Worm (Caenorhabditis elegans) whole organism, mixed stage, embryonic: Measurements from ENCODE around the gene him-6.
"Not testable (repeated sequence)": the region's sequence is repeated elsewhere in the genome, so short reads cannot be mapped to it uniquely, and the experiment has no call there.

Experiments
- blmp-1 ChIP-seq: fragments of 150-350 bp; optimal IDR thresholded peaks from 2 replicates; lab custom pipeline; 2014; ENCODE audit warnings: missing biosample characterization, missing genetic modification characterization
- ceh-39 ChIP-seq: fragments of 150-350 bp; optimal IDR thresholded peaks from 2 replicates; lab custom pipeline; 2014; ENCODE audit warnings: missing biosample characterization, missing genetic modification characterization
- ceh-43 ChIP-seq: fragments of 200-800 bp; sonication (Bioruptor generic); optimal IDR thresholded peaks from 2 replicates; lab custom pipeline; 2018; ENCODE audit warnings: mild to moderate bottlenecking, missing genetic modification characterization, moderate library complexity, missing compliant biosample characterization
- ces-1 ChIP-seq: fragments of 150-350 bp; optimal IDR thresholded peaks from 2 replicates; lab custom pipeline; 2014; ENCODE audit warnings: missing biosample characterization, missing genetic modification reagents, missing genetic modification characterization
- cnd-1 ChIP-seq: fragments of 200-800 bp; sonication (Bioruptor generic); optimal IDR thresholded peaks from 2 replicates; lab custom pipeline; 2018; ENCODE audit warnings: mild to moderate bottlenecking, missing genetic modification characterization, missing compliant biosample characterization
- drap-1 ChIP-seq: fragments of 200-800 bp; sonication (Bioruptor generic); optimal IDR thresholded peaks from 3 replicates; lab custom pipeline; 2018; ENCODE audit warnings: mild to moderate bottlenecking, missing genetic modification characterization, missing compliant biosample characterization
- elt-1 ChIP-seq: sonication (generic microtip); optimal IDR thresholded peaks from 2 replicates; lab custom pipeline; 2017; ENCODE audit warnings: missing genetic modification characterization, mild to moderate bottlenecking, missing compliant biosample characterization, antibody characterized with exemption, moderate library complexity, borderline replicate concordance; ENCODE audit not compliant: insufficient read depth
- elt-3 ChIP-seq: fragments of 150-350 bp; optimal IDR thresholded peaks from 2 replicates; lab custom pipeline; 2014; ENCODE audit warnings: missing biosample characterization, missing genetic modification characterization
- ham-2 ChIP-seq: fragments of 200-800 bp; sonication (Bioruptor generic); optimal IDR thresholded peaks from 2 replicates; lab custom pipeline; 2018; ENCODE audit warnings: mild to moderate bottlenecking, missing genetic modification characterization, missing compliant biosample characterization
- hlh-1 ChIP-seq: fragments of 150-350 bp; optimal IDR thresholded peaks from 2 replicates; lab custom pipeline; 2014; ENCODE audit warnings: missing biosample characterization, missing genetic modification reagents, missing genetic modification characterization
- lin-13 ChIP-seq: fragments of 150-350 bp; optimal IDR thresholded peaks from 2 replicates; lab custom pipeline; 2014; ENCODE audit warnings: missing biosample characterization, missing genetic modification characterization
- lin-32 ChIP-seq: fragments of 200-800 bp; sonication (Bioruptor generic); optimal IDR thresholded peaks from 2 replicates; lab custom pipeline; 2018; ENCODE audit warnings: mild to moderate bottlenecking, missing genetic modification characterization, missing compliant biosample characterization
- lsy-2 ChIP-seq: fragments of 150-350 bp; optimal IDR thresholded peaks from 2 replicates; lab custom pipeline; 2014; ENCODE audit warnings: missing biosample characterization, missing genetic modification characterization
- mab-5 ChIP-seq: fragments of 150-350 bp; optimal IDR thresholded peaks from 2 replicates; lab custom pipeline; 2014; ENCODE audit warnings: missing biosample characterization, missing genetic modification characterization
- mls-2 ChIP-seq: sonication (generic microtip); optimal IDR thresholded peaks from 2 replicates; lab custom pipeline; 2016; ENCODE audit warnings: mild to moderate bottlenecking, missing genetic modification characterization, moderate library complexity, missing compliant biosample characterization
- nhr-12 ChIP-seq: fragments of 150-350 bp; optimal IDR thresholded peaks from 2 replicates; lab custom pipeline; 2014; ENCODE audit warnings: missing biosample characterization, missing genetic modification characterization
- nhr-2 ChIP-seq: fragments of 150-350 bp; optimal IDR thresholded peaks from 2 replicates; lab custom pipeline; 2014; ENCODE audit warnings: missing biosample characterization, missing genetic modification characterization
- nhr-237 ChIP-seq: fragments of 150-350 bp; optimal IDR thresholded peaks from 2 replicates; lab custom pipeline; 2014; ENCODE audit warnings: missing biosample characterization, missing genetic modification characterization
- nhr-28 ChIP-seq: fragments of 150-350 bp; optimal IDR thresholded peaks from 2 replicates; lab custom pipeline; 2014; ENCODE audit warnings: missing biosample characterization, missing genetic modification characterization
- pha-4 ChIP-seq: fragments of 150-350 bp; optimal IDR thresholded peaks from 2 replicates; lab custom pipeline; 2018; ENCODE audit warnings: missing biosample characterization, missing genetic modification reagents, missing genetic modification characterization
- sem-2 ChIP-seq: fragments of 200-800 bp; sonication (Bioruptor generic); optimal IDR thresholded peaks from 2 replicates; lab custom pipeline; 2018; ENCODE audit warnings: mild to moderate bottlenecking, missing genetic modification characterization, missing compliant biosample characterization
- sptf-1 ChIP-seq: sonication (generic microtip); optimal IDR thresholded peaks from 2 replicates; lab custom pipeline; 2017; ENCODE audit warnings: mild to moderate bottlenecking, missing genetic modification characterization, moderate library complexity, missing compliant biosample characterization
- tbx-8 ChIP-seq: fragments of 200-800 bp; sonication (Bioruptor generic); optimal IDR thresholded peaks from 2 replicates; lab custom pipeline; 2018; ENCODE audit warnings: mild to moderate bottlenecking, missing genetic modification characterization, moderate library complexity, missing compliant biosample characterization
- unc-120 ChIP-seq: sonication (generic microtip); optimal IDR thresholded peaks from 2 replicates; lab custom pipeline; 2017; ENCODE audit warnings: missing genetic modification characterization, missing compliant biosample characterization; ENCODE audit not compliant: poor library complexity, severe bottlenecking
- unc-39 ChIP-seq: fragments of 150-350 bp; optimal IDR thresholded peaks from 2 replicates; lab custom pipeline; 2014; ENCODE audit warnings: missing biosample characterization, missing genetic modification characterization
- unc-62 ChIP-seq: fragments of 150-350 bp; optimal IDR thresholded peaks from 2 replicates; lab custom pipeline; 2014; ENCODE audit warnings: missing biosample characterization, missing genetic modification reagents, missing genetic modification characterization
- zip-8 ChIP-seq: fragments of 150-350 bp; optimal IDR thresholded peaks from 2 replicates; lab custom pipeline; 2014; ENCODE audit warnings: missing biosample characterization, missing genetic modification characterization

him-6 gene

DNA sequence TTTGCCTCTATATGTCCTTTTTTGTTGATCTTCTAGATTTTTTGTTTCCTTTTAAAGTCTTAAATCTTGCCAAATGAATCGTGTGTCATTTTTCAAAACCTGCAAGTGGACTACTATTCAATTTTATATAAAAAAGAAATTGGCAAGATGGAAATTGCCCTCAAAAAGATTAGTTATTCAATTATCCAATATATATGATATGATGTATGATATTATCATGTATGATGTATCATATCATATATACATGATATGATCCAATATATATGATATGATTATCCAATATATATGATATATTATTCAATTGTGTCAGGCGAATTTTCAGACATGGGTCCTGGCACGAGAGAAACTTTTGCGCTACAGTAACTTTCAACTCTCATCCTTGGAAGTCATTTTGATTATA is 4.6 kb downstream of the him-6 start, which contains the start of gene sru-20:
Gene sru-20, plus strand, starts transcription at position 301 of the 400 bp plus-strand sequence.
- TF ChIP-seq sptf-1 (no peak), zip-8 (tag; lab: Kevin White, UChicago) (no peak), ces-1 (no peak), elt-1 (tag; lab: Kevin White, UChicago) (no peak), ceh-43 (GFP tag; lab: Kevin White, UChicago) (no peak), hlh-1 (tag; lab: Kevin White, UChicago) (no peak), unc-62 (GFP tag; lab: Kevin White, UChicago) (no peak)

DNA sequence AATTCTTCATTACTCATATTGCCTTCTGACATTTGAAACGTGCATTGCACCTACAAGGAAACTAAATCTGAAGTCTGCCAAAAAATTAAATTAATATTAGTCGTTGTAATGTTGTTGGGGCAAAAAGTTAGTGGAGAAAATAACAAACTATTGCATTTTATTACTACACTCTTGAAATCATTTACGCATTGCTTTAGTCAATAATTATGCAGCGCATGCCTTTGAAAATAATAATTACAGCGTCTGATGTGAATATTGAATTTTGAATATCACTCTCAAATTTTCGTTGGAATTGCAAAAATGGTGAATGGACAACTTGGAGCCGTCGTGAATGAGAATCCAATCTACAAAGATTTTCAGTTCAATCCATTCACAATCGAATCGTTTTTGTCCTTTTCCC is 7.6 kb downstream of the him-6 start, which contains the start of gene sru-19:
Gene sru-19, plus strand, starts transcription at position 301 of the 400 bp plus-strand sequence.
- TF ChIP-seq unc-39: no peak
- no peak for TF ChIP-seq tbx-8 (GFP tag; lab: Kevin White, UChicago)

DNA sequence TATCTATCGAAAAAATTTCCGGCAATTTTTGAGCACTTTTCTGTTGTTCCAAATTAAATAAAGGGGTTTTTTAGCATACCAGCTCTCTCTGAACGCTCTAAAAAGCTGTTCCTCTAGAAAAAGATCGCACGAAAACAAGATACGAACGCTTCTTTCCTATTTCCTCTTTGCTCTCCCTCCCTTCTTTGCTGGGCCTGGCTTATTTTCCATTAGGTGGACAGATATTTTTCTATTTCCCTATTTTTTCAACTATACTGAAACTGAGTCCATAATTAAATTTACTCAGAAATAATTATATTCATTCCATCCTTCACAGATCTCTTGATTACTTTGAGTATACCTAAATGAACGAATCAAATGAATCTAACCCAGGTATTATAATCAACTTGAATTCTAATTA is 11.4 kb downstream of the him-6 start, which contains the start of gene sru-18:
Gene sru-18, plus strand, starts transcription at position 301 of the 400 bp plus-strand sequence.
- TF ChIP-seq elt-3 (tag; lab: Kevin White, UChicago) (no peak), drap-1 (no peak), nhr-237 (tag; lab: Kevin White, UChicago) (no peak), pha-4 (tag; lab: Kevin White, UChicago) (no peak), unc-39 (no peak)

DNA sequence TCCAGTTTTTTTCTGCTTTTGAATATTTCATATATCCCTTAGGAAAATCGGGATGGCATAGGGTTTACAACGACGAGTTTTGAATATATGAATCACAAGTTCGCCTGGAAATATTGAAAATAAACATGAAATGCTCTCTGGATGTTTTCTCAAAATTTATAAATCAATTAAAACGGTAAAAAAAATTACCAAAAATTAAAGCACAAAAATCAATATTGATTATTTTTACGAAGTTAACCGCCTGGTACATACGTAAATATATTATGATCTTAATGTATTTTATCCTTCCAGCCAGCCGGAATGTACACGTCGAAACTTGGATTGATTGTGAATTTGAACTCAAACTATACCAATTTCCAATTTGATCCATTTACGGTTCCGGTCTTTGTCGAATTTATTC is 14.8 kb downstream of the him-6 start, which contains the start of gene sru-17:
Gene sru-17, plus strand, starts transcription at position 301 of the 400 bp plus-strand sequence.
- not testable (repeated sequence) for TF ChIP-seq elt-1 (tag; lab: Kevin White, UChicago); nhr-12; lin-13

DNA sequence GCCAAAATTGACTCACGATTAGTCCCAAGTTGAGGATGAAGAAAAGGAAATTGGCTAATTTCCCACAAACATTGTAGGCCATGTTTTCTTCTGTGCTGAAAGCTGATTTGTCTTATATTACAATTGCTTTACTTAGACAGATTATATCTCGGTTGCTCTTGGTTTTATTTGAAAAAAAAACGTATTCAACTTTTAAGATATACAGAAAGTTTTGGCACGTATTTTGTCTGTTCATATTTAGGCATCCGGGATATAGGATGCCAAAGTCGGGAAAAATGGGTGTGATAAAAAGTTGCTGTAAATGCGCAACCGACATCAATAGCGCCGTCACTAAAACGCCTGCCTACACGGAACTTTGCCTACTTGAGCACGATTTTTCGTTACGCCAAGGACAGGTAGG is 29.6 kb downstream of the him-6 start, which contains the start of gene tsp-4:
Gene tsp-4, minus strand, starts transcription at position 101 of the 400 bp plus-strand sequence.
- TF ChIP-seq ceh-43 (GFP tag; lab: Kevin White, UChicago): no peak
- TF ChIP-seq nhr-12: no peak
- no peak for TF ChIP-seq ceh-39
- TF ChIP-seq nhr-28 (tag; lab: Kevin White, UChicago): no peak
- TF ChIP-seq ham-2 (GFP tag; lab: Kevin White, UChicago): no peak
- TF ChIP-seq lsy-2 (tag; lab: Kevin White, UChicago): no peak
- TF ChIP-seq mab-5: no peak
- no peak for TF ChIP-seq lin-32 (GFP tag; lab: Kevin White, UChicago)
- TF ChIP-seq unc-39: no peak
- TF ChIP-seq nhr-2 (tag; lab: Kevin White, UChicago): no peak
- TF ChIP-seq mls-2 (tag; lab: Kevin White, UChicago): no peak
- no peak for TF ChIP-seq unc-62 (GFP tag; lab: Kevin White, UChicago)
- TF ChIP-seq elt-1 (tag; lab: Kevin White, UChicago): no peak
- no peak for TF ChIP-seq lin-13
- TF ChIP-seq ces-1: no peak
- TF ChIP-seq tbx-8 (GFP tag; lab: Kevin White, UChicago): no peak
- no peak for TF ChIP-seq cnd-1 (tag; lab: Kevin White, UChicago)

DNA sequence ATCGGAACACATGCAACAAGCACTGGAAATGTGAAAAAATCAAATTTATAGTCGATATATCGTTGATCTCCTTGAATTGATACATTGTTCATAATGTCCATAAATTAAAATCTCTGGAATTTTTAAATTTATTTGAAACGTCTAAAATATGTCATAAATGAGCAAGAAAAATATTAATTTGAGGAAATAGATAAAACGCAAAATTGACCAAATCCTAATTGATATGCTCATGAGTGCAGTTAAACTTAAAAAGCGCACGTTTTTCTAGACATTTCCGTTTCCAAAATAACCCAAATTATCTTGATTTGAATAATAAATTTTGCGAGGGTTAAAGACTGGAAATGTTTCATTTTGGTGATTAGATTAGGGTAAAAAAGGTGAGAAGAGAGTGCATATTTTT is 31.9 kb downstream of the him-6 start, which contains the start of gene sru-13:
Gene sru-13, minus strand, starts transcription at position 101 of the 400 bp plus-strand sequence.
- no peak for TF ChIP-seq unc-39
- TF ChIP-seq blmp-1: no peak
- TF ChIP-seq unc-120 (tag; lab: Kevin White, UChicago): no peak
- TF ChIP-seq ham-2 (GFP tag; lab: Kevin White, UChicago): no peak
- no peak for TF ChIP-seq mab-5
- TF ChIP-seq lin-32 (GFP tag; lab: Kevin White, UChicago): no peak
- no peak for TF ChIP-seq drap-1
- TF ChIP-seq, all 35 proteins: peak for 0

DNA sequence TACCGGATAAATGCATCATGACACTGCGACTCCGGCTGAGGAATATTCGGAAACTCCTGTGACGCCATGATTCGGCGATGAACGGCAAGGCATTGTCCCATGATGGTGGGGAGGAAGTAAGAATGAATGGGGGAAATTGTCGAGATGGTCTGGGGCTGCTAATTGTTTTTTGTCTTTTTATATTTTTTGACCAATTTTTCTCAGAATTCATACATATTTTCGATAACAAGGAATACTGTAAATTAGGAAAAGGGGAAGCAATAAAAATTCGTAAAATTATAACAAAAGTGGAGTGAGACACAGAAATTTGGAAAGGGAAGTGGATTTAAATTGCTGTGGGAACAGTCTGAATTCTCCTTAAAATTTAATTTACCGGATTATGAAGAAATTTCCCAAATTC is 34.8 kb downstream of the him-6 start, which contains the start of gene eak-4:
Gene eak-4, minus strand, starts transcription at position 101 of the 400 bp plus-strand sequence.
- no peak for TF ChIP-seq zip-8 (tag; lab: Kevin White, UChicago)
- no peak for TF ChIP-seq nhr-12
- no peak for TF ChIP-seq unc-62 (GFP tag; lab: Kevin White, UChicago)
- TF ChIP-seq hlh-1 (tag; lab: Kevin White, UChicago): no peak
- no peak for TF ChIP-seq ceh-39
- TF ChIP-seq nhr-237 (tag; lab: Kevin White, UChicago): no peak
- no peak for TF ChIP-seq drap-1
- no peak for TF ChIP-seq sem-2
- TF ChIP-seq, all 35 proteins: peak for 0
